Worm (Caenorhabditis elegans) whole organism, L1 larva: Measurements from ENCODE around the gene mpz-6.

ENCODE experiments used
- aha-1 ChIP-seq: fragments of 150-350 bp; optimal IDR thresholded peaks from 2 replicates; lab custom pipeline; 2014; ENCODE audit warnings: missing biosample characterization, missing genetic modification characterization
- ets-5 ChIP-seq: fragments of 200-800 bp; sonication (Bioruptor generic); IDR thresholded peaks from 2 replicates; pipeline ENCODE4 v1.3.6; 2022; ENCODE audit warnings: missing genetic modification characterization, missing compliant biosample characterization
- nhr-20 ChIP-seq: sonication (generic microtip); optimal IDR thresholded peaks from 2 replicates; lab custom pipeline; 2016; ENCODE audit warnings: mild to moderate bottlenecking, missing genetic modification characterization, missing compliant biosample characterization
- xbp-1 ChIP-seq: sonication (generic microtip); optimal IDR thresholded peaks from 2 replicates; lab custom pipeline; 2016; ENCODE audit warnings: missing genetic modification characterization, missing compliant biosample characterization
- ztf-11 ChIP-seq, 2 experiments: sonication (generic microtip); optimal IDR thresholded peaks; 2 replicates each; lab custom pipeline; 2016 to 2017; ENCODE audit warnings: missing genetic modification characterization in 2 of 2, missing biosample characterization in 1 of 2, missing compliant biosample characterization in 1 of 2

DNA sequence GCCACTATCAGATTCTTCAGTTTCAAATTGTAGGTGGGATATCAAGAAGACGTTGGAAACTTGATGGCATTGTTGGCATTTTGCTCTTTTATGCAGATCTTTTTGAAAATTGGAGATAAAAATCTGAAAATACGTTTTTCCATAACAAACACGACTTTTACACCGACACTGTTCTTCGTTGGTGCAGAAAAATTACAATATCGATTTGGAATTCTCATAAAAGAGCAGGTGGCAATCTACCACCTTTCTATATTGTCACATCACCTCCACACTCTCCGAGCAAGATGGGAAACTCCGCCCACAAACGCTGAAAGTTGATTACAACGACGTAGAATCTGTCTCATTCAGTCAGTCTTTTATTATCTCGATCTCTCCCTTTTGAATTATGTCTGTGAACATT lies 549 bp upstream of the mpz-6 start, which contains the start of gene arrd-2:
- TF ChIP-seq ztf-11 (tag; optimal IDR thresholded peaks at IDR 0.05; lab: Kevin White, UChicago) (no peak), xbp-1 (tag; lab: Kevin White, UChicago) (no peak), ets-5 (no peak), aha-1 (tag; lab: Kevin White, UChicago) (no peak), nhr-20 (tag; lab: Kevin White, UChicago) (no peak)
